Worm (Caenorhabditis elegans): ENCODE measurements around the gene sptl-3.

- TF ChIP-seq nhr-237 (tag; optimal IDR thresholded peaks at IDR 0.05) (no peak), ceh-82 (tag; optimal IDR thresholded peaks at IDR 0.05) (no peak), nhr-23 (tag; optimal IDR thresholded peaks at IDR 0.05) (no peak), skn-1 (tag; optimal IDR thresholded peaks at IDR 0.05) (no peak), nhr-28 (tag; optimal IDR thresholded peaks at IDR 0.05) (no peak), tbx-2 (tag; optimal IDR thresholded peaks at IDR 0.05) (no peak), ztf-4 (tag; optimal IDR thresholded peaks at IDR 0.05) (no peak), nhr-12 (tag; optimal IDR thresholded peaks at IDR 0.05) (no peak), aly-2 (tag; optimal IDR thresholded peaks at IDR 0.05) (no peak), pha-4 (tag; optimal IDR thresholded peaks at IDR 0.05) (no peak), ama-1 (optimal IDR thresholded peaks at IDR 0.05) (no peak)
Observed at ce11 chrV:13889516-13889915, 3.6 kb upstream of the sptl-3 start, which contains the start of gene spp-12.

All from whole organism, L3 larva.